Worm (Caenorhabditis elegans) whole organism, L2 larva: ENCODE results near the gene cpt-5.

Source experiments
- aly-2 ChIP-seq: fragments of 150-350 bp; optimal IDR thresholded peaks from 2 replicates; lab custom pipeline; 2014; ENCODE audit warnings: missing biosample characterization, missing genetic modification characterization
- ama-1 ChIP-seq: fragments of 150-350 bp; optimal IDR thresholded peaks from 2 replicates; lab custom pipeline; 2018; ENCODE audit warnings: inconsistent platforms
- elt-3 ChIP-seq: sonication (generic microtip); optimal IDR thresholded peaks from 2 replicates; lab custom pipeline; 2017; ENCODE audit warnings: missing biosample characterization, missing genetic modification characterization
- lin-13 ChIP-seq: fragments of 150-350 bp; optimal IDR thresholded peaks from 2 replicates; lab custom pipeline; 2014; ENCODE audit warnings: missing biosample characterization, missing genetic modification reagents, missing genetic modification characterization
- nhr-12 ChIP-seq: fragments of 150-350 bp; optimal IDR thresholded peaks from 2 replicates; lab custom pipeline; 2014; ENCODE audit warnings: missing biosample characterization, missing genetic modification characterization
- unc-62 ChIP-seq: fragments of 150-350 bp; optimal IDR thresholded peaks from 2 replicates; lab custom pipeline; 2014; ENCODE audit warnings: missing biosample characterization, missing genetic modification reagents, missing genetic modification characterization

DNA sequence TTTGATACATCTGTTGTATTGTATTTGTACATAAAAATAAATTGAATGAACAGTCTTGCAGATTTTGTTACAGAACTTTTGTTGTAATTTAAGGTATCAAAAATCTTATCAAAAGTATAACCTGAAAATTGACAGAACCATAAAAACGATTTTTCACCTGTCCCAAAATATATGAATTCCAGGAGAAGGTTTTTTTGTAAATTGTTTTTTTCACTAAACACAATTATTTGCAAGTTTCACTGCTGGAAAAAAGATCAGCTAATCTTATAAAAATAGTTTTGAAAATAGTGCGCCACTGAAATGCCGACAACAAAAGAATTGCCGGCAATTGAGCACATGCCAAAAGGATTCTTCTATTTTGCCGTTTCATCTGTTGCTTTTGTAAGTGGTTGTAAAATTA is 29.8 kb upstream of the cpt-5 start, which contains the start of gene srx-130:
- TF ChIP-seq aly-2 (tag; lab: Kevin White, UChicago) (no peak), ama-1 (lab: Kevin White, UChicago) (no peak), nhr-12 (no peak), elt-3 (tag; lab: Kevin White, UChicago) (no peak), lin-13 (GFP tag; lab: Kevin White, UChicago) (no peak), unc-62 (GFP tag; lab: Kevin White, UChicago) (no peak)
